Worm (Caenorhabditis elegans): ENCODE data around the gene sir-2.1.

sir-2.1 gene

DNA sequence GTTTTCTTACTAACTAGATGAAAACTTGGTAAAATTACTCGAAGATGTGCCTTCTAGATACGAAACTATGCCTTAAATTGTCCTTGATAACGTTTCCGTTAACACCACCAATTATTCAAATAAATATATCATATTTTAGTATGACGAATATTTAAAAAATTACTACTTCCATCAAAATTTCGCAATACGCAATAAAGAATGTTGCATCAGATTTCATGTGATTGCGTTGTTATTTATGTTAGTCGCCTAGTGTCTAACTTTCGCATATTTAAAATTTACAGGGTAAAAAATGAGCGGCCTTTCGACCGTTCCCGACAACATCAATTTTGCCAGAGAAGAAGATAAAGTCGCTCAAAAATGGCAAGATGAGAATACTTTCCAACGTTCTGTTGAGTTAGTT is 2.3 kb upstream of the sir-2.1 start, which contains the start of gene iars-1:
Gene iars-1 (plus strand): TSS at position 276 of the 400 bp plus-strand sequence.
- TF ChIP-seq snpc-4 (tag; optimal IDR thresholded peaks at IDR 0.05) (no peak), elt-2 (tag; optimal IDR thresholded peaks at IDR 0.05) (no peak), fkh-10 (GFP tag; optimal IDR thresholded peaks at IDR 0.05) (no peak), pha-4 (tag; optimal IDR thresholded peaks at IDR 0.05) (no peak), lin-15B (tag; optimal IDR thresholded peaks at IDR 0.05) (no peak), unc-62 (GFP tag; optimal IDR thresholded peaks at IDR 0.05) (no peak), skn-1 (tag; optimal IDR thresholded peaks at IDR 0.05) (no peak), nhr-12 (tag; optimal IDR thresholded peaks at IDR 0.05) (no peak), nhr-28 (tag; optimal IDR thresholded peaks at IDR 0.05) (no peak), mml-1 (tag; optimal IDR thresholded peaks at IDR 0.05) (no peak), pqm-1 (tag; optimal IDR thresholded peaks at IDR 0.05) (no peak), nhr-23 (tag; optimal IDR thresholded peaks at IDR 0.05) (no peak)

DNA sequence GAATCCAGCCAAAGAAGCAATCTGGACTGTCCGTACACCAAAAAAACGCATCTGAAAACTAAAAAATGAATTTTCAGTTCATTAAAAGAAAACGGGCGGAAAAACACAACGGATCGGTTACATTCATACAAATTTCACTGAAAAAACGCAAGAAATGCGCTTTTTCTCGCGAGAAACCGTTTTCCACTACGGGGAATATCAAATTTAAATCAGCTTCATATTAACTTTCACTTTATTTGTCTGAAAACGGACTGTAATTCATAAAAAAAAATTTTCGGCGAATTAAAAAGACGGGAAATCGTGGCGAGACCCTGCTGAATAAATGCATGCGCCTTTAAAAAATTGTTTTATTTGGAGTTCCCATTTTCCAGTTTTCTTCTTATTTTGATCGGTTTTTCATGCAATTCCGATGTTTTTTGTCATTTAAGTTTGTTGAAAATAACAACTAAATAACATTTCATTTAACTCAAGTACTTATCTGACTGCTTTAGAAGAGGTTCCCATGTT is 1.8 kb upstream of the sir-2.1 start, which contains the start of gene pges-2:
Gene pges-2 (minus strand): TSS at position 51 of the 507 bp plus-strand sequence.
- TF ChIP-seq lin-15B (tag; optimal IDR thresholded peaks at IDR 0.05) (peak; percentile 40), hmg-11 (tag; optimal IDR thresholded peaks at IDR 0.05) (peak; percentile 42), fos-1 (tag; optimal IDR thresholded peaks at IDR 0.05) (no peak), pha-4 (tag; optimal IDR thresholded peaks at IDR 0.05) (peak; percentile 36), tbx-2 (tag; optimal IDR thresholded peaks at IDR 0.05) (no peak), snpc-4 (tag; optimal IDR thresholded peaks at IDR 0.05) (peak; percentile 3), nfya-1 (tag; optimal IDR thresholded peaks at IDR 0.05; ENCODE audit: insufficient read depth) (peak; percentile 43), pqm-1 (tag; optimal IDR thresholded peaks at IDR 0.05) (peak; percentile 35)

DNA sequence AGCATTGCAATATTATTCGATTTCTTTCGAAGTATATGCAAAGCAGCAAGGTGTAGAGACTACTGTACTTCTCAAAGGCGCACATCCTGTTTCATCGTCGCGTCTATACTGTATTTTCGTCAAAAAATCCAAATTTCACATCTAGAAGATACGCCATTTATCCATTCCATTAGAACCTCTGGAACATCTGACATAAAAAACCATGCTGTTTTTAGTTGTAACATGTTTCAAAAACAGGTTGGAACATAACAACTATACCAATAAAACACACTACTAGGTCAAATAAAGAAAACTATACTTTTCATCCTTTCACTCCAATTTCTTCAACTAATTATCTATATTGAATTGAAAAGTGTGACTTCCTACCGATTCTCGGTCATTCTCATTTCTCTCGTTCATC is 5.7 kb downstream of the sir-2.1 start, which contains the start of gene ugt-59:
Gene ugt-59 (plus strand): TSS at position 301 of the 400 bp plus-strand sequence.
- TF ChIP-seq fos-1 (tag; optimal IDR thresholded peaks at IDR 0.05) (no peak), egl-27 (tag; optimal IDR thresholded peaks at IDR 0.05) (no peak), ceh-82 (tag; optimal IDR thresholded peaks at IDR 0.05) (no peak), ceh-28 (tag; optimal IDR thresholded peaks at IDR 0.05) (no peak), lin-39 (tag; optimal IDR thresholded peaks at IDR 0.05) (no peak), aly-2 (tag; optimal IDR thresholded peaks at IDR 0.05) (no peak), eor-1 (tag; optimal IDR thresholded peaks at IDR 0.05) (no peak), nhr-25 (tag; optimal IDR thresholded peaks at IDR 0.05) (no peak)

DNA sequence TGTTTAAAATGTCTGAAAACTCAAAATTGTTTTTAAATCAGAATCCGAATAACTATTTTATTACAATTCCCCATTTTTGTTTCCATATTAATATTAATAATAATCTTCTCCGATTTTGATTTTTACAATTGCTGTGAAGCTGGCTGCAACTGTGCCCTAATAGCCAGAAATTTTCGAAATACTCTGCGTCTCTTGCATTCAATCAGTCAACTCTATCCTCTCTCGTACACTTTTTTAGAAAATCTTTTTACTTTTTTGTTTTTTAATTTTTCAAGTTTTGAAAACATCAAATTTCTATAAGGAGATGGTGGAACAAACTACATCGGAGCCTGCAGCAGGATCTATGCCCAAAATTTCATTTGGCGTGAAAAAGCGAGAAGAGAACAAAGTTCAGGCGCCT is 8.2 kb downstream of the sir-2.1 start, which contains the start of gene gkow-1:
Gene gkow-1 (plus strand): TSS at position 301 of the 400 bp plus-strand sequence.
- TF ChIP-seq lin-39 (tag; optimal IDR thresholded peaks at IDR 0.05) (no peak), unc-39 (tag; optimal IDR thresholded peaks at IDR 0.05) (no peak), egl-5 (tag; optimal IDR thresholded peaks at IDR 0.05) (no peak), ceh-9 (tag; optimal IDR thresholded peaks at IDR 0.05) (no peak), nhr-237 (tag; optimal IDR thresholded peaks at IDR 0.05) (no peak), mdl-1 (tag; optimal IDR thresholded peaks at IDR 0.05) (no peak), nhr-11 (tag; optimal IDR thresholded peaks at IDR 0.05) (no peak), nhr-43 (tag; optimal IDR thresholded peaks at IDR 0.05; ENCODE audit: poor library complexity, severe bottlenecking) (no peak), nhr-76 (tag; optimal IDR thresholded peaks at IDR 0.05) (no peak), mml-1 (tag; optimal IDR thresholded peaks at IDR 0.05) (no peak), ztf-11 (tag; optimal IDR thresholded peaks at IDR 0.05) (no peak), ztf-4 (tag; optimal IDR thresholded peaks at IDR 0.05) (no peak), snpc-4 (tag; optimal IDR thresholded peaks at IDR 0.05) (no peak), lsy-12 (tag; optimal IDR thresholded peaks at IDR 0.05) (no peak), ceh-28 (tag; optimal IDR thresholded peaks at IDR 0.05) (no peak), daf-12 (tag; optimal IDR thresholded peaks at IDR 0.05) (no peak), pqm-1 (tag; optimal IDR thresholded peaks at IDR 0.05) (no peak)

DNA sequence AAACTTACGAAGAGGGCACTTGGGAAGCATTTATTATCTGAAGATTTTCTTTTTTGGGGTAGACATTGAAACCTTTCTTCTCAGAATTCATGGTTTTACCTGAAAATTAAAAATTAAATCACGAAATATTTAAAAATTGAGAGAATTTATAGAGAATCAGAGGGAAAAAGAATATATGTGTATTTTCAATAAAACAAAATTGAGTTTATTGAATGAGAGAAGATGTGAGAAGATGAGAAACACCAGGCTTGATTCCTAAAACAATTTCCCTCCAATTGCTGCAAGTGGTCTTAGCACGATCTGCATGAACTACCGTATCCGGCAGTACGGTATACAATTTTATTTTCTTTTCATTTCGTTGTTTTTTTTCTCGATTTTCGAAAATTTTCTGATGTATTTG is 9.0 kb downstream of the sir-2.1 start, which contains the start of gene R11A8.1:
Gene R11A8.1 (minus strand): TSS at position 101 of the 400 bp plus-strand sequence.
- TF ChIP-seq elt-2 (tag; optimal IDR thresholded peaks at IDR 0.05) = no peak
- TF ChIP-seq nhr-11 (tag; optimal IDR thresholded peaks at IDR 0.05) = no peak
- no peak for TF ChIP-seq R02D3.7 (tag; optimal IDR thresholded peaks at IDR 0.05)
- no peak for TF ChIP-seq nhr-76 (tag; optimal IDR thresholded peaks at IDR 0.05)
- no peak for TF ChIP-seq ama-1 (optimal IDR thresholded peaks at IDR 0.05)
- no peak for TF ChIP-seq pqm-1 (tag; optimal IDR thresholded peaks at IDR 0.05)
- no peak for TF ChIP-seq nhr-28 (tag; optimal IDR thresholded peaks at IDR 0.05)
